Worm (Caenorhabditis elegans): ENCODE results near the gene gkow-1.

gkow-1 gene

DNA sequence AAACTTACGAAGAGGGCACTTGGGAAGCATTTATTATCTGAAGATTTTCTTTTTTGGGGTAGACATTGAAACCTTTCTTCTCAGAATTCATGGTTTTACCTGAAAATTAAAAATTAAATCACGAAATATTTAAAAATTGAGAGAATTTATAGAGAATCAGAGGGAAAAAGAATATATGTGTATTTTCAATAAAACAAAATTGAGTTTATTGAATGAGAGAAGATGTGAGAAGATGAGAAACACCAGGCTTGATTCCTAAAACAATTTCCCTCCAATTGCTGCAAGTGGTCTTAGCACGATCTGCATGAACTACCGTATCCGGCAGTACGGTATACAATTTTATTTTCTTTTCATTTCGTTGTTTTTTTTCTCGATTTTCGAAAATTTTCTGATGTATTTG is 870 bp upstream of the gkow-1 start, which contains the start of gene R11A8.1:
Gene R11A8.1 (minus strand): TSS at position 101 of the 400 bp plus-strand sequence.
- TF ChIP-seq elt-3 (tag; optimal IDR thresholded peaks at IDR 0.05) (no peak), snpc-4 (tag; optimal IDR thresholded peaks at IDR 0.05) (no peak), pha-4 (tag; optimal IDR thresholded peaks at IDR 0.05) (no peak), blmp-1 (tag; optimal IDR thresholded peaks at IDR 0.05) (no peak), lin-32 (GFP tag; optimal IDR thresholded peaks at IDR 0.05) (no peak), ceh-39 (tag; optimal IDR thresholded peaks at IDR 0.05) (no peak), nhr-28 (tag; optimal IDR thresholded peaks at IDR 0.05) (no peak), M03D4.4 (tag; optimal IDR thresholded peaks at IDR 0.05) (no peak), bed-3 (GFP tag; optimal IDR thresholded peaks at IDR 0.05) (no peak), cnd-1 (tag; optimal IDR thresholded peaks at IDR 0.05) (no peak), elt-1 (tag; optimal IDR thresholded peaks at IDR 0.05; ENCODE audit: borderline replicate concordance, insufficient read depth) (no peak), lsy-2 (tag; optimal IDR thresholded peaks at IDR 0.05) (no peak), ces-1 (GFP tag; optimal IDR thresholded peaks at IDR 0.05) (no peak), tbx-8 (GFP tag; optimal IDR thresholded peaks at IDR 0.05) (no peak), nhr-237 (tag; optimal IDR thresholded peaks at IDR 0.05) (no peak), flh-1 (GFP tag; optimal IDR thresholded peaks at IDR 0.05) (no peak), sptf-1 (tag; optimal IDR thresholded peaks at IDR 0.05) (no peak)

- TF ChIP-seq nhr-28 (tag; optimal IDR thresholded peaks at IDR 0.05) (no peak), nhr-237 (tag; optimal IDR thresholded peaks at IDR 0.05) (no peak), drap-1 (GFP tag; optimal IDR thresholded peaks at IDR 0.05) (no peak), lin-13 (tag; optimal IDR thresholded peaks at IDR 0.05) (no peak), unc-120 (tag; optimal IDR thresholded peaks at IDR 0.05; ENCODE audit: poor library complexity, severe bottlenecking) (no peak), blmp-1 (tag; optimal IDR thresholded peaks at IDR 0.05) (no peak), cnd-1 (tag; optimal IDR thresholded peaks at IDR 0.05) (no peak), ceh-39 (tag; optimal IDR thresholded peaks at IDR 0.05) (no peak), sptf-1 (tag; optimal IDR thresholded peaks at IDR 0.05) (no peak), nhr-12 (tag; optimal IDR thresholded peaks at IDR 0.05) (no peak), elt-1 (tag; optimal IDR thresholded peaks at IDR 0.05; ENCODE audit: borderline replicate concordance, insufficient read depth) (no peak), tbx-8 (GFP tag; optimal IDR thresholded peaks at IDR 0.05) (no peak), pha-4 (tag; optimal IDR thresholded peaks at IDR 0.05) (no peak), mab-5 (tag; optimal IDR thresholded peaks at IDR 0.05) (no peak), lin-32 (GFP tag; optimal IDR thresholded peaks at IDR 0.05) (no peak), unc-39 (tag; optimal IDR thresholded peaks at IDR 0.05) (no peak)
Observed at ce11 chrIV:10360336-10360735, 2.4 kb downstream of the gkow-1 start, which contains the start of gene ugt-59. Gene ugt-59, plus strand, starts transcription at chrIV:10360636.

- TF ChIP-seq mab-5 (tag; optimal IDR thresholded peaks at IDR 0.05): no peak
- no peak for TF ChIP-seq unc-120 (tag; optimal IDR thresholded peaks at IDR 0.05; ENCODE audit: poor library complexity, severe bottlenecking)
- no peak for TF ChIP-seq ztf-11 (tag; optimal IDR thresholded peaks at IDR 0.05)
- TF ChIP-seq ces-1 (GFP tag; optimal IDR thresholded peaks at IDR 0.05): peak; percentile 46
- TF ChIP-seq nhr-28 (tag; optimal IDR thresholded peaks at IDR 0.05): no peak
- peak; percentile 47 for TF ChIP-seq mep-1 (tag; optimal IDR thresholded peaks at IDR 0.05)
- TF ChIP-seq M03D4.4 (tag; optimal IDR thresholded peaks at IDR 0.05): no peak
- TF ChIP-seq lsy-2 (tag; optimal IDR thresholded peaks at IDR 0.05): peak; percentile 14
- TF ChIP-seq bed-3 (GFP tag; optimal IDR thresholded peaks at IDR 0.05): no peak
- no peak for TF ChIP-seq ham-2 (GFP tag; optimal IDR thresholded peaks at IDR 0.05)
- no peak for TF ChIP-seq nhr-237 (tag; optimal IDR thresholded peaks at IDR 0.05)
- TF ChIP-seq lin-13 (tag; optimal IDR thresholded peaks at IDR 0.05): peak; percentile 8
- TF ChIP-seq tbx-8 (GFP tag; optimal IDR thresholded peaks at IDR 0.05): no peak
- TF ChIP-seq pha-4 (tag; optimal IDR thresholded peaks at IDR 0.05): no peak
- no peak for TF ChIP-seq blmp-1 (tag; optimal IDR thresholded peaks at IDR 0.05)
Observed at ce11 chrIV:10366018-10366417, 8.1 kb downstream of the gkow-1 start, which contains the start of gene sir-2.1. Gene sir-2.1, minus strand, starts transcription at chrIV:10366229.

- TF ChIP-seq ces-1 (GFP tag; optimal IDR thresholded peaks at IDR 0.05) (peak; percentile 52), mls-2 (tag; optimal IDR thresholded peaks at IDR 0.05) (no peak), sptf-1 (tag; optimal IDR thresholded peaks at IDR 0.05) (no peak), lsy-2 (tag; optimal IDR thresholded peaks at IDR 0.05) (peak; percentile 12), unc-39 (tag; optimal IDR thresholded peaks at IDR 0.05) (no peak), nhr-12 (tag; optimal IDR thresholded peaks at IDR 0.05) (no peak), nhr-76 (tag; optimal IDR thresholded peaks at IDR 0.05) (no peak), nhr-237 (tag; optimal IDR thresholded peaks at IDR 0.05) (no peak), M03D4.4 (tag; optimal IDR thresholded peaks at IDR 0.05) (no peak), tbx-8 (GFP tag; optimal IDR thresholded peaks at IDR 0.05) (no peak), ceh-43 (GFP tag; optimal IDR thresholded peaks at IDR 0.05) (no peak), sem-2 (GFP tag; optimal IDR thresholded peaks at IDR 0.05) (no peak), snpc-4 (tag; optimal IDR thresholded peaks at IDR 0.05) (no peak), unc-120 (tag; optimal IDR thresholded peaks at IDR 0.05; ENCODE audit: poor library complexity, severe bottlenecking) (peak; percentile 0), hlh-1 (tag; optimal IDR thresholded peaks at IDR 0.05) (no peak), flh-1 (GFP tag; optimal IDR thresholded peaks at IDR 0.05) (no peak), unc-62 (GFP tag; optimal IDR thresholded peaks at IDR 0.05) (no peak), mep-1 (tag; optimal IDR thresholded peaks at IDR 0.05) (no peak), ceh-83 (GFP tag; optimal IDR thresholded peaks at IDR 0.05) (no peak), lin-32 (GFP tag; optimal IDR thresholded peaks at IDR 0.05) (no peak)
Observed at ce11 chrIV:10367740-10368246, 9.9 kb downstream of the gkow-1 start, which contains the start of gene pges-2. Gene pges-2, minus strand, starts transcription at chrIV:10367790.

Measured in whole organism, mixed stage, embryonic.